Worm (Caenorhabditis elegans) whole organism, L4 larva: Measurements from ENCODE around the gene ZK1307.4.
A peak's percentile ranks its signal among the peaks of the same experiment; 100 is the strongest.

Experiments used
- dmd-9 ChIP-seq: fragments of 200-800 bp; sonication (Bioruptor generic); IDR thresholded peaks from 2 replicates; pipeline ENCODE4 v1.3.6; 2022; ENCODE audit warnings: missing genetic modification reagents, missing genetic modification characterization, missing compliant biosample characterization
- dpl-1 ChIP-seq: fragments of 150-350 bp; optimal IDR thresholded peaks from 2 replicates; lab custom pipeline; 2014; ENCODE audit warnings: missing biosample characterization, missing genetic modification reagents, missing genetic modification characterization
- hlh-11 ChIP-seq: fragments of 200-800 bp; sonication (Bioruptor generic); optimal IDR thresholded peaks from 2 replicates; lab custom pipeline; 2018; ENCODE audit warnings: mild to moderate bottlenecking, missing genetic modification characterization, missing compliant biosample characterization
- lin-13 ChIP-seq: fragments of 150-350 bp; optimal IDR thresholded peaks from 2 replicates; lab custom pipeline; 2014; ENCODE audit warnings: missing biosample characterization, missing genetic modification reagents, missing genetic modification characterization
- madf-9 ChIP-seq: fragments of 200-800 bp; sonication (Bioruptor generic); conservative IDR thresholded peaks from 2 replicates; pipeline ENCODE4 v1.3.6; 2022; ENCODE audit warnings: missing genetic modification reagents, missing genetic modification characterization, missing compliant biosample characterization
- mxl-3 ChIP-seq: fragments of 200-800 bp; sonication (Bioruptor generic); optimal IDR thresholded peaks from 2 replicates; lab custom pipeline; 2018; ENCODE audit warnings: mild to moderate bottlenecking, missing genetic modification characterization, missing compliant biosample characterization
- nhr-76 ChIP-seq: fragments of 150-350 bp; optimal IDR thresholded peaks from 2 replicates; lab custom pipeline; 2014; ENCODE audit warnings: missing biosample characterization, missing genetic modification characterization
- snpc-4 ChIP-seq: fragments of 150-350 bp; optimal IDR thresholded peaks from 2 replicates; lab custom pipeline; 2014; ENCODE audit warnings: missing biosample characterization, missing genetic modification characterization

DNA sequence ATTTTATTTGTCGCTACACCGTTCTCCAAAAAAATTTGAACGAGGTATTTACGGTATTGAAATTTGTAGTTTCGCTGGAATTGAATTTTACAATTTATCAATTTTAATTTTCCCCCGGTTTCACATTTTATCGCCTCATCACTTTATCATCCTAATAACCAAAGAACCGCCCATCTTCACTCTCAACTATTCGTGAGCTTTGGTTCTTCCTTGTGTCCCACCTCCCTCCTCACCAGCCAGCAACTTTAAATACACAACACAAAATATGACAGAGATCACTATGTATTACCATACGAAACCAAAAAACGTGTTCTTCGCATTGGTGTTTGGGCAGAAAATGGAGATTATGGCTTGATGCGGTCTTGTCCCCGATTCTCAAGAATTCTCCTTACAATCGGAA is 47.5 kb downstream of the ZK1307.4 start:
- TF ChIP-seq dmd-9 (GFP tag; lab: Robert Waterston, UW) (no peak), dpl-1 (GFP tag; lab: Kevin White, UChicago) (no peak), madf-9 (GFP tag; lab: Robert Waterston, UW) (no peak), lin-13 (GFP tag; lab: Kevin White, UChicago) (no peak), snpc-4 (tag; lab: Kevin White, UChicago) (no peak), mxl-3 (peak; percentile 34), hlh-11 (tag; lab: Kevin White, UChicago) (peak; percentile 47), nhr-76 (no peak)
